Worm (Caenorhabditis elegans) whole organism, L4 larva: ENCODE data around the gene nhr-128.

ENCODE experiments used
- D1046.2 ChIP-seq: fragments of 200-800 bp; sonication (Bioruptor generic); IDR thresholded peaks from 2 replicates; pipeline ENCODE4 v1.3.6; 2022; ENCODE audit warnings: missing genetic modification characterization, missing compliant biosample characterization
- F10B5.3 ChIP-seq: sonication (generic microtip); optimal IDR thresholded peaks from 2 replicates; lab custom pipeline; 2016; ENCODE audit warnings: mild to moderate bottlenecking, missing genetic modification characterization, missing compliant biosample characterization
- Y48G9A.11 ChIP-seq: fragments of 200-800 bp; sonication (Bioruptor generic); IDR thresholded peaks from 2 replicates; pipeline ENCODE4 v1.3.6; 2022; ENCODE audit warnings: missing genetic modification reagents, missing genetic modification characterization, missing compliant biosample characterization
- Y5F2A.4 ChIP-seq: fragments of 200-800 bp; sonication (Bioruptor generic); optimal IDR thresholded peaks from 2 replicates; lab custom pipeline; 2018; ENCODE audit warnings: mild to moderate bottlenecking, missing genetic modification characterization, missing compliant biosample characterization
- aha-1 ChIP-seq: fragments of 150-350 bp; peaks from one replicate; lab custom pipeline; 2014; ENCODE audit warnings: missing biosample characterization, missing genetic modification characterization
- aly-2 ChIP-seq: sonication (generic microtip); optimal IDR thresholded peaks from 2 replicates; lab custom pipeline; 2018; ENCODE audit warnings: missing biosample characterization, missing genetic modification characterization
- arid-1 ChIP-seq: fragments of 200-800 bp; sonication (Bioruptor generic); conservative IDR thresholded peaks from 2 replicates; pipeline ENCODE4 v1.3.6; 2022; ENCODE audit warnings: missing genetic modification reagents, missing genetic modification characterization, missing compliant biosample characterization
- ceh-28 ChIP-seq: fragments of 150-350 bp; optimal IDR thresholded peaks from 2 replicates; lab custom pipeline; 2014; ENCODE audit warnings: missing biosample characterization, missing genetic modification reagents, missing genetic modification characterization
- daf-16 ChIP-seq, 3 experiments: sonication (generic microtip); optimal IDR thresholded peaks; 2 replicates each; lab custom pipeline; 2016 to 2017; ENCODE audit warnings: missing genetic modification characterization in 3 of 3, missing genetic modification reagents in 3 of 3, mild to moderate bottlenecking in 2 of 3, missing compliant biosample characterization in 2 of 3, missing biosample characterization in 1 of 3, moderate library complexity in 1 of 3
- daf-8 ChIP-seq: fragments of 200-800 bp; sonication (Bioruptor generic); IDR thresholded peaks from 2 replicates; pipeline ENCODE4 v1.3.6; 2022; ENCODE audit warnings: missing genetic modification characterization, missing compliant biosample characterization
- dmd-6 ChIP-seq: fragments of 200-800 bp; sonication (Bioruptor generic); IDR thresholded peaks from 2 replicates; pipeline ENCODE4 v1.3.6; 2022; ENCODE audit warnings: missing genetic modification reagents, missing genetic modification characterization, missing compliant biosample characterization
- dmd-8 ChIP-seq: fragments of 200-800 bp; sonication (Bioruptor generic); IDR thresholded peaks from 2 replicates; pipeline ENCODE4 v1.3.6; 2022; ENCODE audit warnings: missing genetic modification characterization, missing compliant biosample characterization
- dmd-9 ChIP-seq: fragments of 200-800 bp; sonication (Bioruptor generic); IDR thresholded peaks from 2 replicates; pipeline ENCODE4 v1.3.6; 2022; ENCODE audit warnings: missing genetic modification reagents, missing genetic modification characterization, missing compliant biosample characterization
- dpl-1 ChIP-seq: fragments of 150-350 bp; optimal IDR thresholded peaks from 2 replicates; lab custom pipeline; 2014; ENCODE audit warnings: missing biosample characterization, missing genetic modification reagents, missing genetic modification characterization
- duxl-1 ChIP-seq: sonication (generic microtip); optimal IDR thresholded peaks from 2 replicates; lab custom pipeline; 2016; ENCODE audit warnings: mild to moderate bottlenecking, missing genetic modification characterization, moderate library complexity, missing compliant biosample characterization; ENCODE audit not compliant: poor library complexity
- dve-1 ChIP-seq: sonication (generic microtip); optimal IDR thresholded peaks from 2 replicates; lab custom pipeline; 2017; ENCODE audit warnings: antibody characterized with exemption, mild to moderate bottlenecking, missing genetic modification characterization, missing compliant biosample characterization; ENCODE audit not compliant: insufficient read depth
- egl-43 ChIP-seq: fragments of 200-800 bp; sonication (Bioruptor generic); IDR thresholded peaks from 2 replicates; pipeline ENCODE4 v1.3.6; 2022; ENCODE audit warnings: missing genetic modification reagents, missing genetic modification characterization, missing compliant biosample characterization
- fos-1 ChIP-seq: fragments of 150-350 bp; optimal IDR thresholded peaks from 2 replicates; lab custom pipeline; 2014; ENCODE audit warnings: missing biosample characterization, missing genetic modification characterization
- hlh-11 ChIP-seq: fragments of 200-800 bp; sonication (Bioruptor generic); optimal IDR thresholded peaks from 2 replicates; lab custom pipeline; 2018; ENCODE audit warnings: mild to moderate bottlenecking, missing genetic modification characterization, missing compliant biosample characterization
- hlh-30 ChIP-seq: sonication (generic microtip); optimal IDR thresholded peaks from 2 replicates; lab custom pipeline; 2017; ENCODE audit warnings: antibody characterized with exemption, mild to moderate bottlenecking, missing genetic modification characterization, missing compliant biosample characterization; ENCODE audit not compliant: insufficient read depth
- hmg-1.1 ChIP-seq: fragments of 200-800 bp; sonication (Bioruptor generic); IDR thresholded peaks from 2 replicates; pipeline ENCODE4 v1.3.6; 2022; ENCODE audit warnings: missing genetic modification reagents, missing genetic modification characterization, missing compliant biosample characterization
- lim-7 ChIP-seq: fragments of 200-800 bp; sonication (Bioruptor generic); IDR thresholded peaks from 2 replicates; pipeline ENCODE4 v1.3.6; 2022; ENCODE audit warnings: missing genetic modification characterization, missing compliant biosample characterization
- lin-13 ChIP-seq: fragments of 150-350 bp; optimal IDR thresholded peaks from 2 replicates; lab custom pipeline; 2014; ENCODE audit warnings: missing biosample characterization, missing genetic modification reagents, missing genetic modification characterization
- madf-5 ChIP-seq, 2 experiments: fragments of 200-800 bp; sonication (Bioruptor generic); IDR thresholded peaks; 2 replicates each; pipeline ENCODE4 v1.3.6; 2022; ENCODE audit warnings: missing compliant biosample characterization in 2 of 2, missing genetic modification characterization in 2 of 2
- mdl-1 ChIP-seq, 2 experiments: fragments of 150-350 bp in 1 of 2; sonication (generic microtip) in 1 of 2; optimal IDR thresholded peaks; 2 replicates each; lab custom pipeline; 2014 to 2017; ENCODE audit warnings: missing biosample characterization in 2 of 2, missing genetic modification characterization in 2 of 2
- mdt-29 ChIP-seq: fragments of 200-800 bp; sonication (Bioruptor generic); IDR thresholded peaks from 2 replicates; pipeline ENCODE4 v1.3.6; 2022; ENCODE audit warnings: missing genetic modification reagents, missing genetic modification characterization, missing compliant biosample characterization
- mes-2 ChIP-seq: sonication (generic microtip); optimal IDR thresholded peaks from 2 replicates; lab custom pipeline; 2016; ENCODE audit warnings: missing genotype, mild to moderate bottlenecking, missing genetic modification characterization, missing compliant biosample characterization; ENCODE audit not compliant: poor library complexity, severe bottlenecking
- mxl-2 ChIP-seq: fragments of 200-800 bp; sonication (Bioruptor generic); conservative IDR thresholded peaks from 2 replicates; pipeline ENCODE4 v1.3.6; 2022; ENCODE audit warnings: missing genetic modification reagents, missing genetic modification characterization, missing compliant biosample characterization
- nhr-25 ChIP-seq: sonication (generic microtip); optimal IDR thresholded peaks from 2 replicates; lab custom pipeline; 2017; ENCODE audit warnings: missing genetic modification characterization, mild to moderate bottlenecking, missing compliant biosample characterization, antibody characterized with exemption, moderate library complexity, borderline replicate concordance; ENCODE audit not compliant: insufficient read depth
- nhr-28 ChIP-seq: fragments of 150-350 bp; optimal IDR thresholded peaks from 2 replicates; lab custom pipeline; 2014; ENCODE audit warnings: missing biosample characterization, missing genetic modification characterization
- nhr-41 ChIP-seq: fragments of 200-800 bp; sonication (Bioruptor generic); IDR thresholded peaks from 2 replicates; pipeline ENCODE4 v1.3.6; 2022; ENCODE audit warnings: missing genetic modification reagents, missing genetic modification characterization, missing compliant biosample characterization
- pha-4 ChIP-seq, 2 experiments: fragments of 150-350 bp in 1 of 2; fragments of 200-800 bp in 1 of 2; sonication (Bioruptor generic) in 1 of 2; IDR thresholded peaks in 1 of 2; optimal IDR thresholded peaks in 1 of 2; 2 replicates each; pipeline versions ENCODE4 v1.3.6 to Lab custom; 2014 to 2022; ENCODE audit warnings: missing genetic modification characterization in 2 of 2, missing genetic modification reagents in 2 of 2, missing biosample characterization in 1 of 2, missing compliant biosample characterization in 1 of 2
- set-16 ChIP-seq: fragments of 200-800 bp; sonication (Bioruptor generic); IDR thresholded peaks from 2 replicates; pipeline ENCODE4 v1.3.6; 2022; ENCODE audit warnings: missing genetic modification reagents, missing genetic modification characterization, missing compliant biosample characterization
- snpc-1.2 ChIP-seq: fragments of 200-800 bp; sonication (Bioruptor generic); IDR thresholded peaks from 2 replicates; pipeline ENCODE4 v1.3.6; 2022; ENCODE audit warnings: missing genetic modification reagents, missing genetic modification characterization, missing compliant biosample characterization
- tra-1 ChIP-seq: fragments of 200-800 bp; sonication (Bioruptor generic); IDR thresholded peaks from 2 replicates; pipeline ENCODE4 v1.3.6; 2022; ENCODE audit warnings: missing genetic modification reagents, missing genetic modification characterization, missing compliant biosample characterization
- unc-62 ChIP-seq, 3 experiments: fragments of 150-350 bp in 1 of 3; sonication (generic microtip); optimal IDR thresholded peaks in 2 of 3; peaks in 1 of 3; 1 replicate in 1 of 3; 2 replicates in 2 of 3; lab custom pipeline; 2014 to 2017; ENCODE audit warnings: missing biosample characterization in 3 of 3, missing genetic modification characterization in 3 of 3, missing genetic modification reagents in 3 of 3, missing genotype in 1 of 3
- ztf-11 ChIP-seq: fragments of 150-350 bp; optimal IDR thresholded peaks from 2 replicates; lab custom pipeline; 2014; ENCODE audit warnings: missing biosample characterization, missing genetic modification characterization
- ztf-7 ChIP-seq: fragments of 150-350 bp; optimal IDR thresholded peaks from 2 replicates; lab custom pipeline; 2014; ENCODE audit warnings: missing biosample characterization, missing genetic modification characterization

The nhr-128 gene

DNA sequence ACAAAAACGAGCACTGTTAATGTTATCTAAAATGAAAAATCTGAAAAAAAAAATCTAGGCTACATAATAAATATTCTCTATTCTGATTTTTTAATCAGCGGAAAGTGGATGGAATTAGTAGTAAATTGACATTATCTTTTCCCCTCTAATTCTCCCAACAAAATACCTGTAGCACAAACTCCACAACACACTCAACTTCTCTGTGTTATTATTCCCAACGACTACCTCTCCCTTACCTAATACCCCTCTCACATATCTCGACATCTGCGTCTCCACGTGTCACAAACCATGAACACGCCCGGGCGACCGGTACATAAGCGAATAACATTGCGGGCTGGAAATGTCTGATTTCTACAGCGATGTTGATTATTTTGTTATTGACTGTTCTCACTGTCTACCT lies 38.7 kb upstream of the nhr-128 start, which contains the start of gene cyp-33C2:
cyp-33C2 (plus strand) TSS at position 327 of the 400 bp plus-strand sequence.
- TF ChIP-seq daf-16 (GFP tag; optimal IDR thresholded peaks at IDR 0.05; lab: Kevin White, UChicago) (no peak), daf-16 (tag; optimal IDR thresholded peaks at IDR 0.05; lab: Kevin White, UChicago) (peak; percentile 25), ceh-28 (no peak), nhr-28 (tag; lab: Kevin White, UChicago) (peak; percentile 93), dmd-6 (GFP tag; lab: Robert Waterston, UW) (peak; percentile 61)

DNA sequence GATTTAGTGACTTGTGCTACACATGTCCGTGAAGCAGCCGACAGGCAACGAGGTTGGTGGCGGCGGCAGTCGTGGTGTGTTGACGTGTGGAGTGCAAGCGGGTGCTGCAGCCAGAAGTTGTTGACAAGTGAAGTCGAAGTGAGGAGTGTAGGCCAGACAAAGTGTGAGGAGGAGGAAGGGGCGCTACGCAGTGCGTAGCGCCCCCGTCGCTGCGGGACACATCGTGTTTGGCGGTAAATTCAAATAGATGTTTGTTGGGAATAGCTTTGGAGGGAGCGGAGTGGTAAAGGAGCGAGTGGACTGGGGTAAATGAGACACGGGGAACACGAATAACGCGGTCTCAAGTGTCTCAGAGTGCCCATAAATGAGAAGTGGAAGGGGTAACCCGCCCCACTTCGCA lies 36.4 kb upstream of the nhr-128 start:
- TF ChIP-seq madf-5 (GFP tag; IDR thresholded peaks at IDR 0.05; lab: Robert Waterston, UW) (no peak), set-16 (0 out of 2 replicates have a peak, but pooled peaks have one; percentile 32), fos-1 (no peak), aha-1 (tag; lab: Kevin White, UChicago) (peak; percentile 62), aly-2 (tag; lab: Kevin White, UChicago) (no peak)

DNA sequence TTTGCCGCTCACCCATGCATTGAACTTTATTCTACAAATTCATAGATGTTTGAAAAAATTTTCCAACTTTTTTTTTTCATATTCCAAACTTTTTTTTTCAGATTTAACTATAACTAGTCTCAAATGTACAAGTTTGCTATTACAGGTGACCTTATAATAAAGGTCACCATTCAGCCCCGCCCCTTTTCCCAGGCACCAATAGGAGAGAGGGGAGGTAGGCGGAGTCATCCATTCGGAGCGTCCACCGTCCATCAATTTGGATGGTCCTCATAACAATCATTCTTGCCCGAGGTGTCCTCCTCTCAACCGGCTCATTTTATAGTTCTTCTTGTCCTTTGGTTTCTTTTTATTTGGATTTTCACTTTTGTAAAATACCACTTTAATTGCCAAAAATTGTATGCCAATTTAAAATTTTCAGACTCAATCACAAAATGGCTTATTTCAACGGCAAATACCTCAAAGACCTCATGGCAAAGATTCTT lies 34.0 kb upstream of the nhr-128 start, which contains the start of gene Y5H2B.3:
Y5H2B.3 (plus strand) TSS at position 432 of the 482 bp plus-strand sequence.
- TF ChIP-seq nhr-25 (tag; lab: Kevin White, UChicago): no peak
- no peak for TF ChIP-seq dmd-8
- TF ChIP-seq ztf-7 (tag; lab: Kevin White, UChicago): no peak
- TF ChIP-seq pha-4 (GFP tag; IDR thresholded peaks at IDR 0.05; lab: Robert Waterston, UW): no peak
- no peak for TF ChIP-seq pha-4 (tag; optimal IDR thresholded peaks at IDR 0.05; lab: Kevin White, UChicago)
- TF ChIP-seq tra-1 (GFP tag; lab: Robert Waterston, UW): no peak
- TF ChIP-seq Y5F2A.4: no peak

ce11 chrV:2190383-2190782 lies 31.5 kb upstream of the nhr-128 start:
- TF ChIP-seq set-16: peak; percentile 91
- no peak for TF ChIP-seq F10B5.3
- TF ChIP-seq Y48G9A.11 (GFP tag; lab: Robert Waterston, UW): peak; percentile 71; the same call in 1 of the 2 replicates
- TF ChIP-seq mxl-2: no peak
- peak; percentile 70 for TF ChIP-seq egl-43
- 0 out of 2 replicates have a peak, but pooled peaks have one; percentile 41 for TF ChIP-seq D1046.2
- TF ChIP-seq, all 104 proteins: peak for 4

DNA sequence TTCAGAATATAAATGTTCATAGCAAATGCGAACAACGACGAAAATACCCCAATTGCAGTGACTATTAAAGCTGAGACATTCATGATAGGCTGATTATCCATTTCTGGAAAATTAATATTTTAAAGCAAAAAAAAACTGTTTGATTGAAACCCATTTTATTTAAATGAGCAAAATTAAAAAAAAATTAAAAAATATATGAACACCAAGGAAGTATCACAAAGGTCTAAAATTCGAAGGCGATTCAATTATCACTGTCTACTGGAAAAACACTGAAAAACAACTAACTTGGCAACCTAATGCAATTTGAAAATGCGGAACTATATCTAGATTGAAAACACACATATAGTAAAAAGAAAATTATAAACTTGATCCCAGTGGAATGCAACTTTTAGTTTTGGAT lies 30.7 kb upstream of the nhr-128 start, which contains the start of gene srbc-42:
srbc-42 (minus strand) TSS at position 101 of the 400 bp plus-strand sequence.
- TF ChIP-seq hlh-11 (tag; lab: Kevin White, UChicago): no peak
- TF ChIP-seq ztf-11: no peak
- no peak for TF ChIP-seq mxl-2
- TF ChIP-seq egl-43: no peak
- TF ChIP-seq lim-7 (GFP tag; lab: Robert Waterston, UW): no peak

DNA sequence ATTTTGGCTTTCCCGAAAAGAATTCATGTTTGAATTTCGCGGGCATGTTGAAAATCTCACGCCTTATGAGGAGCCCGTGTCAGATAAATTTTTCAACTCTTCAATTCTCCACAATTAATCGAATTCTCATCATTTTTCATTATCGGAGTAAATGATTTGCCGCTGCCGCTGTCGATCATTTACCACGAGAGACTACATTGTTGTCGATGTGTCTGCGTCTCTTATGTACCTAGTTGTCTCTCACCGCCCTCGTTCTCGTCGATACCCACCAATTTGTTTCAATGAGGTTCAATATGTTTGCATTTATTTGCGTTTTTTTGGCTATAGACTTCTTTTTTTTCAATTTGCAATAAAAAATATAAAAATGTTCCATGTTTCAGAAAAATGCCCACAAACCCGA lies 29.7 kb upstream of the nhr-128 start, which contains the start of gene nhr-13:
nhr-13 (plus strand) TSS at position 369 of the 400 bp plus-strand sequence.
- TF ChIP-seq hmg-1.1 (GFP tag; lab: Robert Waterston, UW) (peak; percentile 56; the same call in 1 of the 2 replicates), daf-16 (GFP tag; optimal IDR thresholded peaks at IDR 0.05; lab: Kevin White, UChicago) (no peak), daf-16 (tag; optimal IDR thresholded peaks at IDR 0.05; lab: Kevin White, UChicago) (peak; percentile 47), dmd-9 (no peak), duxl-1 (tag; lab: Kevin White, UChicago) (peak; percentile 30), dpl-1 (GFP tag; lab: Kevin White, UChicago) (no peak), nhr-28 (tag; lab: Kevin White, UChicago) (peak; percentile 53), mes-2 (peak; percentile 29), Y5F2A.4 (no peak), hlh-30 (tag; lab: Kevin White, UChicago) (peak; percentile 53), snpc-1.2 (GFP tag; lab: Robert Waterston, UW) (no peak), pha-4 (GFP tag; IDR thresholded peaks at IDR 0.05; lab: Robert Waterston, UW) (no peak), pha-4 (tag; optimal IDR thresholded peaks at IDR 0.05; lab: Kevin White, UChicago) (no peak), unc-62 (GFP tag; optimal IDR thresholded peaks at IDR 0.05 in 1 of 2; lab: Kevin White, UChicago) (no peak), unc-62 (tag; optimal IDR thresholded peaks at IDR 0.05; lab: Kevin White, UChicago) (no peak), nhr-41 (GFP tag; lab: Robert Waterston, UW) (no peak), dve-1 (peak; percentile 11), daf-8 (no peak), mdt-29 (GFP tag; lab: Robert Waterston, UW) (no peak), lin-13 (GFP tag; lab: Kevin White, UChicago) (no peak), egl-43 (no peak), aha-1 (tag; lab: Kevin White, UChicago) (peak; percentile 82), mdl-1 (tag; optimal IDR thresholded peaks at IDR 0.05; lab: Kevin White, UChicago) (peak in 1 of 2 experiments; percentile 13), arid-1 (no peak)
